Fruit fly (Drosophila melanogaster) whole organism, embryonic: ENCODE results near the gene CG4658.

Source experiments
- BtbVII ChIP-seq: fragments of 200-800 bp; sonication (Bioruptor generic); optimal IDR thresholded peaks from 3 replicates; lab custom pipeline; 2017; ENCODE audit warnings: missing biosample characterization, mild to moderate bottlenecking, missing genetic modification characterization
- Bteb2 ChIP-seq: fragments of 200-800 bp; sonication (Bioruptor generic); optimal IDR thresholded peaks from 2 replicates; lab custom pipeline; 2016; ENCODE audit warnings: missing biosample characterization, missing genetic modification characterization
- CG10462 ChIP-seq: fragments of 200-800 bp; sonication (Bioruptor generic); optimal IDR thresholded peaks from 2 replicates; lab custom pipeline; 2016; ENCODE audit warnings: missing biosample characterization, missing genetic modification characterization
- CG11456 ChIP-seq: fragments of 200-800 bp; sonication (Bioruptor generic); IDR thresholded peaks from 3 replicates; pipeline ENCODE4 v1.3.6; 2022; ENCODE audit warnings: missing biosample characterization, missing genetic modification characterization
- CG1233 ChIP-seq: fragments of 200-800 bp; sonication (Bioruptor generic); optimal IDR thresholded peaks from 4 replicates; lab custom pipeline; 2018; ENCODE audit warnings: missing biosample characterization, mild to moderate bottlenecking, missing genetic modification characterization
- CG12659 ChIP-seq: fragments of 200-800 bp; sonication (Bioruptor generic); optimal IDR thresholded peaks from 3 replicates; lab custom pipeline; 2017; ENCODE audit warnings: mild to moderate bottlenecking, missing biosample characterization, missing genetic modification reagents, missing genetic modification characterization
- CG14441 ChIP-seq: fragments of 200-800 bp; sonication (Bioruptor generic); IDR thresholded peaks from 2 replicates; pipeline ENCODE4 v1.3.6; 2022; ENCODE audit warnings: missing biosample characterization, missing genetic modification characterization
- CG1832 ChIP-seq: fragments of 200-800 bp; sonication (Bioruptor generic); optimal IDR thresholded peaks from 2 replicates; lab custom pipeline; 2017; ENCODE audit warnings: missing biosample characterization, mild to moderate bottlenecking, missing genetic modification characterization, inconsistent platforms
- CG2202 ChIP-seq: fragments of 200-800 bp; sonication (Bioruptor generic); optimal IDR thresholded peaks from 2 replicates; lab custom pipeline; 2018; ENCODE audit warnings: missing biosample characterization, mild to moderate bottlenecking, missing genetic modification characterization
- CG30020 ChIP-seq: fragments of 200-800 bp; optimal IDR thresholded peaks from 2 replicates; lab custom pipeline; 2019; ENCODE audit warnings: missing biosample characterization, mild to moderate bottlenecking, missing genetic modification characterization, moderate library complexity
- CG33213 ChIP-seq: fragments of 200-800 bp; sonication (Bioruptor generic); optimal IDR thresholded peaks from 3 replicates; lab custom pipeline; 2016; ENCODE audit warnings: missing biosample characterization, missing genetic modification characterization
- CG3838 ChIP-seq: fragments of 200-800 bp; sonication (Bioruptor generic); optimal IDR thresholded peaks from 3 replicates; lab custom pipeline; 2016; ENCODE audit warnings: missing biosample characterization, missing genetic modification characterization
- CG4404 ChIP-seq: fragments of 200-800 bp; sonication (Bioruptor generic); IDR thresholded peaks from 2 replicates; pipeline ENCODE4 v1.3.6; 2022; ENCODE audit warnings: missing biosample characterization, missing genetic modification characterization
- CG4820 ChIP-seq: fragments of 200-800 bp; sonication (Bioruptor generic); optimal IDR thresholded peaks from 3 replicates; lab custom pipeline; 2016; ENCODE audit warnings: missing biosample characterization, missing genetic modification characterization
- CG6175 ChIP-seq: fragments of 200-800 bp; sonication (Bioruptor generic); IDR thresholded peaks from 3 replicates; pipeline ENCODE4 v1.3.6; 2022; ENCODE audit warnings: missing biosample characterization, missing genetic modification characterization
- CG8281 ChIP-seq: fragments of 200-800 bp; sonication (Bioruptor generic); optimal IDR thresholded peaks from 2 replicates; lab custom pipeline; 2018; ENCODE audit warnings: missing biosample characterization, mild to moderate bottlenecking, missing genetic modification characterization, moderate library complexity
- CG8478 ChIP-seq: fragments of >200 bp; optimal IDR thresholded peaks from 2 replicates; lab custom pipeline; 2018
- CG9817 ChIP-seq: fragments of 200-800 bp; sonication (Bioruptor generic); optimal IDR thresholded peaks from 2 replicates; lab custom pipeline; 2018; ENCODE audit warnings: missing biosample characterization, mild to moderate bottlenecking, missing genetic modification characterization, moderate library complexity
- Chrac-16 ChIP-seq: fragments of 200-800 bp; sonication (Bioruptor generic); optimal IDR thresholded peaks from 3 replicates; lab custom pipeline; 2016; ENCODE audit warnings: missing biosample characterization, missing genetic modification characterization
- Dfd ChIP-seq, 2 experiments: fragments of >200 bp; optimal IDR thresholded peaks; 2 replicates each; lab custom pipeline; 2017; ENCODE audit warnings: missing biosample characterization in 2 of 2, missing genetic modification characterization in 2 of 2
- H15 ChIP-seq: fragments of 200-800 bp; sonication (Bioruptor generic); IDR thresholded peaks from 3 replicates; pipeline ENCODE4 v1.3.6; 2022; ENCODE audit warnings: missing biosample characterization, missing genetic modification characterization
- Hand ChIP-seq: fragments of 200-800 bp; sonication (Bioruptor generic); optimal IDR thresholded peaks from 2 replicates; lab custom pipeline; 2017; ENCODE audit warnings: mild to moderate bottlenecking, missing biosample characterization, missing genetic modification reagents, missing genetic modification characterization
- HmgD ChIP-seq: fragments of 200-800 bp; sonication (Bioruptor generic); optimal IDR thresholded peaks from 3 replicates; lab custom pipeline; 2016; ENCODE audit warnings: missing biosample characterization, missing genetic modification characterization
- Hr3 ChIP-seq: fragments of 200-800 bp; sonication (Bioruptor generic); optimal IDR thresholded peaks from 3 replicates; lab custom pipeline; 2016; ENCODE audit warnings: missing biosample characterization, missing genetic modification characterization
- Hsf ChIP-seq: fragments of 200-800 bp; sonication (Bioruptor generic); optimal IDR thresholded peaks from 3 replicates; lab custom pipeline; 2016; ENCODE audit warnings: missing biosample characterization, missing genetic modification characterization
- Kr ChIP-seq: fragments of 200-800 bp; sonication (Bioruptor generic); optimal IDR thresholded peaks from 2 replicates; lab custom pipeline; 2017; ENCODE audit warnings: missing biosample characterization, mild to moderate bottlenecking, missing genetic modification characterization
- Max ChIP-seq: fragments of 200-800 bp; sonication (Bioruptor generic); optimal IDR thresholded peaks from 2 replicates; lab custom pipeline; 2016; ENCODE audit warnings: missing biosample characterization, mild to moderate bottlenecking, missing genetic modification characterization
- Meics ChIP-seq: fragments of 200-800 bp; sonication (Bioruptor generic); optimal IDR thresholded peaks from 2 replicates; lab custom pipeline; 2017; ENCODE audit warnings: missing biosample characterization, mild to moderate bottlenecking, missing genetic modification characterization
- Opbp ChIP-seq: fragments of 200-800 bp; sonication (Bioruptor generic); IDR thresholded peaks from 3 replicates; pipeline ENCODE4 v1.3.6; 2022; ENCODE audit warnings: missing biosample characterization, missing genetic modification characterization; ENCODE audit not compliant: partially characterized antibody
- Sin3A ChIP-seq: fragments of >200 bp; optimal IDR thresholded peaks from 2 replicates; lab custom pipeline; 2018
- Sox102F ChIP-seq: fragments of 200-800 bp; sonication (Bioruptor generic); optimal IDR thresholded peaks from 2 replicates; lab custom pipeline; 2018; ENCODE audit warnings: missing biosample characterization, mild to moderate bottlenecking, missing genetic modification characterization, moderate library complexity
- bab2 ChIP-seq: fragments of 200-800 bp; sonication (Bioruptor generic); optimal IDR thresholded peaks from 2 replicates; lab custom pipeline; 2016; ENCODE audit warnings: missing biosample characterization, missing genetic modification characterization
- cg ChIP-seq: fragments of 200-800 bp; sonication (Bioruptor generic); optimal IDR thresholded peaks from 3 replicates; lab custom pipeline; 2019; ENCODE audit warnings: missing biosample characterization, mild to moderate bottlenecking, missing genetic modification characterization, moderate library complexity
- danr ChIP-seq: fragments of 200-800 bp; sonication (Bioruptor generic); IDR thresholded peaks from 2 replicates; pipeline ENCODE4 v1.3.6; 2022; ENCODE audit warnings: missing biosample characterization, missing genetic modification characterization
- dpn ChIP-seq, 2 experiments: fragments of 200-800 bp; sonication (Bioruptor generic); optimal IDR thresholded peaks; 3 replicates each; lab custom pipeline; 2016; ENCODE audit warnings: missing biosample characterization in 2 of 2, missing genetic modification characterization in 2 of 2
- hbn ChIP-seq: fragments of 200-800 bp; sonication (Bioruptor generic); IDR thresholded peaks from 2 replicates; pipeline ENCODE4 v1.3.6; 2022; ENCODE audit warnings: missing biosample characterization, missing genetic modification characterization; ENCODE audit not compliant: partially characterized antibody
- jumu ChIP-seq: fragments of 200-800 bp; sonication (Bioruptor generic); optimal IDR thresholded peaks from 3 replicates; lab custom pipeline; 2016; ENCODE audit warnings: missing biosample characterization, missing genetic modification characterization
- lilli ChIP-seq: fragments of 200-800 bp; sonication (Bioruptor generic); optimal IDR thresholded peaks from 3 replicates; lab custom pipeline; 2016; ENCODE audit warnings: missing biosample characterization, missing genetic modification characterization
- nau ChIP-seq: fragments of 200-800 bp; sonication (Bioruptor generic); optimal IDR thresholded peaks from 3 replicates; lab custom pipeline; 2017; ENCODE audit warnings: missing biosample characterization, mild to moderate bottlenecking, missing genetic modification characterization, missing genetic modification reagents
- pb ChIP-seq: fragments of 200-800 bp; sonication (Bioruptor generic); optimal IDR thresholded peaks from 3 replicates; lab custom pipeline; 2016; ENCODE audit warnings: missing biosample characterization, missing genetic modification characterization
- peb ChIP-seq: fragments of 200-800 bp; sonication (Bioruptor generic); IDR thresholded peaks from 2 replicates; pipeline ENCODE4 v1.3.6; 2022; ENCODE audit warnings: missing biosample characterization, missing genetic modification characterization
- pho ChIP-seq: fragments of 200-800 bp; sonication (Bioruptor generic); optimal IDR thresholded peaks from 2 replicates; lab custom pipeline; 2016; ENCODE audit warnings: missing biosample characterization, missing genetic modification characterization
- repo ChIP-seq: fragments of 200-800 bp; sonication (Bioruptor generic); optimal IDR thresholded peaks from 2 replicates; lab custom pipeline; 2016; ENCODE audit warnings: missing biosample characterization, missing genetic modification characterization
- sd ChIP-seq: fragments of 200-800 bp; sonication (Bioruptor generic); optimal IDR thresholded peaks from 3 replicates; lab custom pipeline; 2018; ENCODE audit warnings: missing biosample characterization, mild to moderate bottlenecking, missing genetic modification characterization, moderate library complexity
- seq ChIP-seq: fragments of 200-800 bp; sonication (Bioruptor generic); IDR thresholded peaks from 2 replicates; pipeline ENCODE4 v1.3.6; 2022; ENCODE audit warnings: missing biosample characterization, missing genetic modification characterization
- sima ChIP-seq: fragments of 200-800 bp; sonication (Bioruptor generic); optimal IDR thresholded peaks from 2 replicates; lab custom pipeline; 2016; ENCODE audit warnings: missing biosample characterization, missing genetic modification characterization
- sna ChIP-seq: fragments of 200-800 bp; sonication (Bioruptor generic); IDR thresholded peaks from 2 replicates; pipeline ENCODE4 v1.3.6; 2022; ENCODE audit warnings: missing biosample characterization, missing genetic modification characterization; ENCODE audit not compliant: partially characterized antibody
- twi ChIP-seq: fragments of 200-800 bp; optimal IDR thresholded peaks from 2 replicates; lab custom pipeline; 2019; ENCODE audit warnings: missing biosample characterization, mild to moderate bottlenecking, missing genetic modification characterization, moderate library complexity
- vnd ChIP-seq: fragments of 200-800 bp; sonication (Bioruptor generic); IDR thresholded peaks from 3 replicates; pipeline ENCODE4 v1.3.6; 2022; ENCODE audit warnings: missing biosample characterization, missing genetic modification characterization; ENCODE audit not compliant: partially characterized antibody

CG4658 gene

DNA sequence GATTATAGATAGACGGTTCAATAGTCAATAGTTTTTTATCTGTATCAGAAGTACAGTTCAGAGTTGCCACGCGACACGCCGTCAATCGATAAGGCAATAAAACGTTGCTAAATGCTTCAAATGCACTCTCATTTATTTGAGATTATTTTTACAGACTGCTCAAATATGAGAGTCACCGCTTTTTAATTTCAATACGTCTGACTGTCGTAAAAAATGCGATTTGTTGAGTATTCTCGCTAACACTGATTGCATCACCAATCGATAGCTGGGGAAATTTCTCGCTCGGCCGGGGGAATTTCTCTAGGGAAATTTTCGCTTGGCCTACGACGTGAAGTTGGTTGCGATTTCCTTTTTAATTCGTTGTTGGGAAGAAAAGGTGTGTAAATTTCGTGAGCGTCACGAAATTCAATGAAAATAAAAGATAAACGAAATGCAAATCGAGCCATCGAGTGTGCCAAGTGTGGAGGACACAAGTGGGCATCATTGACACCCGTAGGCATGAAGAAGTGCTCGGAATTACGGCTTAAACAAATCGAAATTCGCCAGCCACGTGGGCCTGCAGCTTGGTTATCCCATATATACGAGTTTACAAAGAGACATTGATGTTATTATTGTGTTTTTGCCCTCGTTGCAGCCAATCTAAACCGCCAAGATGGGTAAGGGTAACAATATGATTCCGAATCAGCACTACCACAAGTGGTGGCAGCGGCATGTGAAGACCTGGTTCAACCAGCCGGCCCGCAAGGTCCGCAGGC is 10.2 kb downstream of the CG4658 start, which contains the start of the genes Dref and RpL13 (continued):
- TF ChIP-seq CG4404 (GFP tag; lab: Robert Waterston, UW) (peak; percentile 26; the same call in 1 of the 2 replicates), pb (GFP tag; lab: Kevin White, UChicago) (peak; percentile 91), danr (no peak), twi (tag; lab: Kevin White, UChicago) (peak; percentile 65), Hand (peak; percentile 86), hbn (GFP tag; lab: Robert Waterston, UW) (peak; percentile 67), dpn (GFP tag; optimal IDR thresholded peaks at IDR 0.05; lab: Kevin White, UChicago) (peak; percentile 64 to 88), CG12659 (peak; percentile 95), nau (GFP tag; lab: Kevin White, UChicago) (no peak), bab2 (peak; percentile 69), sna (GFP tag; lab: Robert Waterston, UW) (peak; percentile 86), Opbp (GFP tag; lab: Robert Waterston, UW) (peak; percentile 99), pho (peak; percentile 89), CG11456 (GFP tag; lab: Robert Waterston, UW) (peak; percentile 87), Max (GFP tag; lab: Kevin White, UChicago) (peak; percentile 73), Hr3 (peak; percentile 55), CG14441 (GFP tag; lab: Robert Waterston, UW) (peak; percentile 43), H15 (GFP tag; lab: Robert Waterston, UW) (peak; percentile 64; the same call in 2 of the 3 replicates), repo (GFP tag; lab: Kevin White, UChicago) (peak; percentile 58), CG2202 (peak; percentile 79), CG30020 (tag; lab: Kevin White, UChicago) (peak; percentile 80), CG33213 (GFP tag; lab: Kevin White, UChicago) (peak; percentile 92), CG9817 (tag; lab: Kevin White, UChicago) (peak; percentile 80), CG4820 (GFP tag; lab: Kevin White, UChicago) (peak; percentile 54), Hsf (GFP tag; lab: Kevin White, UChicago) (peak; percentile 81), CG1832 (GFP tag; lab: Kevin White, UChicago) (no peak), seq (GFP tag; lab: Robert Waterston, UW) (peak; percentile 77), sima (peak; percentile 65), peb (GFP tag; lab: Robert Waterston, UW) (peak; percentile 50; the same call in 1 of the 2 replicates), Dfd (GFP tag; optimal IDR thresholded peaks at IDR 0.05; lab: Kevin White, UChicago) (no peak), CG1233 (GFP tag; lab: Kevin White, UChicago) (peak; percentile 93), jumu (GFP tag; lab: Kevin White, UChicago) (peak; percentile 82), CG8478 (lab: Kevin White, UChicago) (no peak), Chrac-16 (GFP tag; lab: Kevin White, UChicago) (peak; percentile 58), Kr (peak; percentile 12), CG3838 (GFP tag; lab: Kevin White, UChicago) (peak; percentile 71), sd (tag; lab: Kevin White, UChicago) (peak; percentile 66), cg (GFP tag; lab: Kevin White, UChicago) (no peak), lilli (GFP tag; lab: Kevin White, UChicago) (peak; percentile 87), Sox102F (GFP tag; lab: Kevin White, UChicago) (peak; percentile 68), Sin3A (lab: Kevin White, UChicago) (peak; percentile 83), CG10462 (GFP tag; lab: Kevin White, UChicago) (peak; percentile 67), CG6175 (peak; percentile 79), Bteb2 (peak; percentile 81), HmgD (GFP tag; lab: Kevin White, UChicago) (peak; percentile 77), Meics (GFP tag; lab: Kevin White, UChicago) (peak; percentile 94), BtbVII (GFP tag; lab: Kevin White, UChicago) (peak; percentile 94), CG8281 (peak; percentile 70), vnd (GFP tag; lab: Robert Waterston, UW) (peak; percentile 81)
